Worm (Caenorhabditis elegans) whole organism, L4 larva: ENCODE measurements around the gene C31H2.4.
A peak's percentile ranks its signal among the peaks of the same experiment; 100 is the strongest.

Experiments used
- D1046.2 ChIP-seq: fragments of 200-800 bp; sonication (Bioruptor generic); IDR thresholded peaks from 2 replicates; pipeline ENCODE4 v1.3.6; 2022; ENCODE audit warnings: missing genetic modification characterization, missing compliant biosample characterization
- F26F4.8 ChIP-seq: fragments of 200-800 bp; sonication (Bioruptor generic); conservative IDR thresholded peaks from 2 replicates; pipeline ENCODE4 v1.3.6; 2022; ENCODE audit warnings: missing genetic modification characterization, missing compliant biosample characterization
- F37D6.2 ChIP-seq: sonication (generic microtip); optimal IDR thresholded peaks from 2 replicates; lab custom pipeline; 2016; ENCODE audit warnings: mild to moderate bottlenecking, missing genetic modification characterization, missing compliant biosample characterization
- F49E8.2 ChIP-seq: sonication (generic microtip); optimal IDR thresholded peaks from 2 replicates; lab custom pipeline; 2016; ENCODE audit warnings: missing compliant biosample characterization, mild to moderate bottlenecking, missing genetic modification characterization, borderline replicate concordance
- T20F7.1 ChIP-seq: fragments of 200-800 bp; sonication (Bioruptor generic); optimal IDR thresholded peaks from 2 replicates; lab custom pipeline; 2018; ENCODE audit warnings: mild to moderate bottlenecking, missing genetic modification characterization, missing compliant biosample characterization
- Y48G9A.11 ChIP-seq: fragments of 200-800 bp; sonication (Bioruptor generic); IDR thresholded peaks from 2 replicates; pipeline ENCODE4 v1.3.6; 2022; ENCODE audit warnings: missing genetic modification reagents, missing genetic modification characterization, missing compliant biosample characterization
- Y5F2A.4 ChIP-seq: fragments of 200-800 bp; sonication (Bioruptor generic); optimal IDR thresholded peaks from 2 replicates; lab custom pipeline; 2018; ENCODE audit warnings: mild to moderate bottlenecking, missing genetic modification characterization, missing compliant biosample characterization
- ZK337.2 ChIP-seq: fragments of 200-800 bp; sonication (Bioruptor generic); IDR thresholded peaks from 2 replicates; pipeline ENCODE4 v1.3.6; 2022; ENCODE audit warnings: missing genetic modification reagents, missing genetic modification characterization, missing compliant biosample characterization
- aha-1 ChIP-seq: fragments of 150-350 bp; peaks from one replicate; lab custom pipeline; 2014; ENCODE audit warnings: missing biosample characterization, missing genetic modification characterization
- aly-2 ChIP-seq: sonication (generic microtip); optimal IDR thresholded peaks from 2 replicates; lab custom pipeline; 2018; ENCODE audit warnings: missing biosample characterization, missing genetic modification characterization
- ama-1 ChIP-seq: fragments of 150-350 bp; optimal IDR thresholded peaks from 2 replicates; lab custom pipeline; 2014; ENCODE audit warnings: inconsistent platforms, mixed read lengths
- attf-4 ChIP-seq: sonication (generic microtip); optimal IDR thresholded peaks from 3 replicates; lab custom pipeline; 2017; ENCODE audit warnings: missing biosample characterization, missing genetic modification characterization
- ceh-32 ChIP-seq: sonication (generic microtip); optimal IDR thresholded peaks from 2 replicates; lab custom pipeline; 2016; ENCODE audit warnings: mild to moderate bottlenecking, missing genetic modification characterization, missing compliant biosample characterization; ENCODE audit not compliant: poor library complexity
- ceh-62 ChIP-seq: sonication (generic microtip); optimal IDR thresholded peaks from 2 replicates; lab custom pipeline; 2017; ENCODE audit warnings: missing biosample characterization, missing genetic modification characterization
- ceh-82 ChIP-seq: sonication (generic microtip); optimal IDR thresholded peaks from 2 replicates; lab custom pipeline; 2017; ENCODE audit warnings: missing biosample characterization, missing genetic modification characterization
- daf-12 ChIP-seq: fragments of 150-350 bp; optimal IDR thresholded peaks from 2 replicates; lab custom pipeline; 2014; ENCODE audit warnings: missing biosample characterization, missing genetic modification reagents, missing genetic modification characterization
- daf-8 ChIP-seq: fragments of 200-800 bp; sonication (Bioruptor generic); IDR thresholded peaks from 2 replicates; pipeline ENCODE4 v1.3.6; 2022; ENCODE audit warnings: missing genetic modification characterization, missing compliant biosample characterization
- dmd-6 ChIP-seq: fragments of 200-800 bp; sonication (Bioruptor generic); IDR thresholded peaks from 2 replicates; pipeline ENCODE4 v1.3.6; 2022; ENCODE audit warnings: missing genetic modification reagents, missing genetic modification characterization, missing compliant biosample characterization
- dmd-8 ChIP-seq: fragments of 200-800 bp; sonication (Bioruptor generic); IDR thresholded peaks from 2 replicates; pipeline ENCODE4 v1.3.6; 2022; ENCODE audit warnings: missing genetic modification characterization, missing compliant biosample characterization
- dve-1 ChIP-seq: sonication (generic microtip); optimal IDR thresholded peaks from 2 replicates; lab custom pipeline; 2017; ENCODE audit warnings: antibody characterized with exemption, mild to moderate bottlenecking, missing genetic modification characterization, missing compliant biosample characterization; ENCODE audit not compliant: insufficient read depth
- egl-27 ChIP-seq: sonication (generic microtip); optimal IDR thresholded peaks from 3 replicates; lab custom pipeline; 2017; ENCODE audit warnings: missing biosample characterization, missing genetic modification reagents, missing genetic modification characterization
- fkh-10 ChIP-seq: fragments of 150-350 bp; optimal IDR thresholded peaks from 2 replicates; lab custom pipeline; 2014; ENCODE audit warnings: missing biosample characterization, missing genetic modification reagents, missing genetic modification characterization
- gei-8 ChIP-seq: fragments of 200-800 bp; sonication (Bioruptor generic); optimal IDR thresholded peaks from 2 replicates; lab custom pipeline; 2018; ENCODE audit warnings: mild to moderate bottlenecking, missing genetic modification characterization, missing compliant biosample characterization
- hlh-11 ChIP-seq: fragments of 200-800 bp; sonication (Bioruptor generic); optimal IDR thresholded peaks from 2 replicates; lab custom pipeline; 2018; ENCODE audit warnings: mild to moderate bottlenecking, missing genetic modification characterization, missing compliant biosample characterization
- hmg-1.1 ChIP-seq: fragments of 200-800 bp; sonication (Bioruptor generic); IDR thresholded peaks from 2 replicates; pipeline ENCODE4 v1.3.6; 2022; ENCODE audit warnings: missing genetic modification reagents, missing genetic modification characterization, missing compliant biosample characterization
- lin-13 ChIP-seq: fragments of 150-350 bp; optimal IDR thresholded peaks from 2 replicates; lab custom pipeline; 2014; ENCODE audit warnings: missing biosample characterization, missing genetic modification reagents, missing genetic modification characterization
- lin-29 ChIP-seq: fragments of 200-800 bp; sonication (Bioruptor generic); IDR thresholded peaks from 2 replicates; pipeline ENCODE4 v1.3.6; 2022; ENCODE audit warnings: missing genetic modification reagents, missing genetic modification characterization, missing compliant biosample characterization
- madf-5 ChIP-seq, 2 experiments: fragments of 200-800 bp; sonication (Bioruptor generic); IDR thresholded peaks; 2 replicates each; pipeline ENCODE4 v1.3.6; 2022; ENCODE audit warnings: missing compliant biosample characterization in 2 of 2, missing genetic modification characterization in 2 of 2
- madf-9 ChIP-seq: fragments of 200-800 bp; sonication (Bioruptor generic); conservative IDR thresholded peaks from 2 replicates; pipeline ENCODE4 v1.3.6; 2022; ENCODE audit warnings: missing genetic modification reagents, missing genetic modification characterization, missing compliant biosample characterization
- mdl-1 ChIP-seq, 2 experiments: fragments of 150-350 bp in 1 of 2; sonication (generic microtip) in 1 of 2; optimal IDR thresholded peaks; 2 replicates each; lab custom pipeline; 2014 to 2017; ENCODE audit warnings: missing biosample characterization in 2 of 2, missing genetic modification characterization in 2 of 2
- mep-1 ChIP-seq: fragments of 150-350 bp; sonication (generic microtip); optimal IDR thresholded peaks from 3 replicates; lab custom pipeline; 2014; ENCODE audit warnings: missing biosample characterization, missing genetic modification characterization
- mxl-2 ChIP-seq: fragments of 200-800 bp; sonication (Bioruptor generic); conservative IDR thresholded peaks from 2 replicates; pipeline ENCODE4 v1.3.6; 2022; ENCODE audit warnings: missing genetic modification reagents, missing genetic modification characterization, missing compliant biosample characterization
- nhr-10 ChIP-seq: fragments of 150-350 bp; optimal IDR thresholded peaks from 2 replicates; lab custom pipeline; 2014; ENCODE audit warnings: missing biosample characterization, missing genetic modification characterization
- nhr-11 ChIP-seq: fragments of 150-350 bp; optimal IDR thresholded peaks from 2 replicates; lab custom pipeline; 2014; ENCODE audit warnings: missing biosample characterization, missing genetic modification characterization
- nhr-111 ChIP-seq: fragments of 200-800 bp; sonication (Bioruptor generic); optimal IDR thresholded peaks from 2 replicates; lab custom pipeline; 2018; ENCODE audit warnings: mild to moderate bottlenecking, missing genetic modification characterization, missing compliant biosample characterization
- nhr-48 ChIP-seq: sonication (generic microtip); optimal IDR thresholded peaks from 2 replicates; lab custom pipeline; 2016; ENCODE audit warnings: mild to moderate bottlenecking, missing genetic modification characterization, missing compliant biosample characterization
- nhr-6 ChIP-seq: fragments of 150-350 bp; optimal IDR thresholded peaks from 2 replicates; lab custom pipeline; 2014; ENCODE audit warnings: missing biosample characterization, missing genetic modification characterization
- saeg-2 ChIP-seq: fragments of 200-800 bp; sonication (Bioruptor generic); IDR thresholded peaks from 2 replicates; pipeline ENCODE4 v1.3.6; 2022; ENCODE audit warnings: missing genetic modification reagents, missing genetic modification characterization, missing compliant biosample characterization
- sdz-12 ChIP-seq: fragments of 200-800 bp; sonication (Bioruptor generic); optimal IDR thresholded peaks from 2 replicates; lab custom pipeline; 2018; ENCODE audit warnings: mild to moderate bottlenecking, missing genetic modification characterization, missing compliant biosample characterization
- set-16 ChIP-seq: fragments of 200-800 bp; sonication (Bioruptor generic); IDR thresholded peaks from 2 replicates; pipeline ENCODE4 v1.3.6; 2022; ENCODE audit warnings: missing genetic modification reagents, missing genetic modification characterization, missing compliant biosample characterization
- spr-1 ChIP-seq: sonication (generic microtip); optimal IDR thresholded peaks from 2 replicates; lab custom pipeline; 2016; ENCODE audit warnings: mild to moderate bottlenecking, missing genetic modification characterization, missing compliant biosample characterization
- unc-130 ChIP-seq: sonication (generic microtip); optimal IDR thresholded peaks from 2 replicates; lab custom pipeline; 2016; ENCODE audit warnings: missing genetic modification reagents, missing genetic modification characterization, missing compliant biosample characterization
- unc-39 ChIP-seq: sonication (generic microtip); optimal IDR thresholded peaks from 2 replicates; lab custom pipeline; 2017; ENCODE audit warnings: missing biosample characterization, missing genetic modification characterization
- unc-62 ChIP-seq, 3 experiments: fragments of 150-350 bp in 1 of 3; sonication (generic microtip); optimal IDR thresholded peaks in 2 of 3; peaks in 1 of 3; 1 replicate in 1 of 3; 2 replicates in 2 of 3; lab custom pipeline; 2014 to 2017; ENCODE audit warnings: missing biosample characterization in 3 of 3, missing genetic modification characterization in 3 of 3, missing genetic modification reagents in 3 of 3, missing genotype in 1 of 3
- vab-7 ChIP-seq: fragments of 200-800 bp; sonication (Bioruptor generic); IDR thresholded peaks from 2 replicates; pipeline ENCODE4 v1.3.6; 2022; ENCODE audit warnings: missing genetic modification reagents, missing genetic modification characterization, missing compliant biosample characterization
- zfp-2 ChIP-seq: sonication (generic microtip); optimal IDR thresholded peaks from 2 replicates; lab custom pipeline; 2016; ENCODE audit warnings: mild to moderate bottlenecking, missing genetic modification characterization, missing compliant biosample characterization
- zip-11 ChIP-seq: fragments of 200-800 bp; sonication (Bioruptor generic); IDR thresholded peaks from 2 replicates; pipeline ENCODE4 v1.3.6; 2022; ENCODE audit warnings: missing genetic modification characterization, missing compliant biosample characterization
- zip-2 ChIP-seq: fragments of 150-350 bp; optimal IDR thresholded peaks from 2 replicates; lab custom pipeline; 2014; ENCODE audit warnings: missing biosample characterization, missing genetic modification characterization
- ztf-11 ChIP-seq: fragments of 150-350 bp; optimal IDR thresholded peaks from 2 replicates; lab custom pipeline; 2014; ENCODE audit warnings: missing biosample characterization, missing genetic modification characterization

The C31H2.4 gene

DNA sequence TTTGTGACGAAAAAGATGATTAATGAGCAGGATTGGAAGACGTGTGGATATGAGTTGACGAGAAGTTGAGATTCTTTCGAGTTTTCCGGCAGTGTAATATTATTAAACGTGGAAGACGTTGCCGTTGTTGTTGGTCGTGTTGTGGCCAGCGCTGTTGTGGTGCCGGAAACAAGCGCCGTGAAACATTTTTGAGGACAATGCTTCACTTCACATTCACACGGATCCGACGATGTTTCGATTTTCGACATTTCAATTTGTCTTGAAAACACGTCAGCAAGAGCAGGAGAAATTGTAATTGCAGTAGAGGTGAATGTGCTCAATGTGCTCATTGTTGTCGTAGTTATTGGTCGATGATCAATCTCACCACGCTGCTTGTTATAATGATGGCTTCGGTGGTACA lies 9.3 kb upstream of the C31H2.4 start:
- TF ChIP-seq ama-1 (lab: Kevin White, UChicago) = no peak
- TF ChIP-seq ztf-11 (tag; lab: Kevin White, UChicago) = no peak
- TF ChIP-seq unc-62 (GFP tag; optimal IDR thresholded peaks at IDR 0.05 in 1 of 2; lab: Kevin White, UChicago) = peak in 1 of 2 experiments; percentile 77
- TF ChIP-seq unc-62 (tag; optimal IDR thresholded peaks at IDR 0.05; lab: Kevin White, UChicago) = no peak

DNA sequence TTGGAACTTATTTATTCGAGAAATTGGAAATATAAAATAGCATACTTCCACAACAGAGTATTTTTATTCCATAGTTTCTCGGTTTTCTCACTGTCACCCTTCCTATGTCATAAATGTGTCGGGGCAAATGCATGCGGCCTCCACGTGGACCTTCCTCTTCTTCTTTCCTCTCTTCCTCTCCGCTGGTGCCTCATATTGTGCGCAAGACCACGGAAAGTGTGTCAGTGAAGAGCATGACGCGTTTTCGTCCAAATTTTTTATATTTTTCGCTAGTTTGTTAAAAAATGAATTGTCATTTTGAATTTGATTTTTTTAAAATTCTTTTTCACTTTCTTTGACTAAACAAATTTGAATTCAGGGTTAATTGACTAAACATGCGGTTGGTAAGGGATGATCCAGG lies 5.6 kb upstream of the C31H2.4 start, which contains the start of gene mans-3:
TSS of gene mans-3 (plus strand) at position 359 of the 400 bp plus-strand sequence.
- no peak for TF ChIP-seq zip-11 (GFP tag; lab: Robert Waterston, UW)
- no peak; the same call in 1 of the 2 replicates for TF ChIP-seq set-16 (GFP tag; lab: Robert Waterston, UW)
- no peak for TF ChIP-seq madf-5 (GFP tag; IDR thresholded peaks at IDR 0.05; lab: Robert Waterston, UW)
- TF ChIP-seq ztf-11 (tag; lab: Kevin White, UChicago) = no peak
- TF ChIP-seq F26F4.8 = no peak
- TF ChIP-seq unc-39 (tag; lab: Kevin White, UChicago) = no peak
- TF ChIP-seq nhr-48 (tag; lab: Kevin White, UChicago) = peak; percentile 91
- no peak for TF ChIP-seq egl-27
- peak; percentile 90 for TF ChIP-seq fkh-10
- TF ChIP-seq aha-1 (tag; lab: Kevin White, UChicago) = peak; percentile 96
- peak; percentile 42 for TF ChIP-seq ceh-32 (tag; lab: Kevin White, UChicago)
- TF ChIP-seq mdl-1 (tag; optimal IDR thresholded peaks at IDR 0.05; lab: Kevin White, UChicago) = peak; percentile 92 to 100
- peak; percentile 17 for TF ChIP-seq zfp-2 (tag; lab: Kevin White, UChicago)
- TF ChIP-seq F37D6.2 = peak; percentile 87
- TF ChIP-seq mxl-2 = peak; percentile 96
- TF ChIP-seq nhr-11 (tag; lab: Kevin White, UChicago) = peak; percentile 90
- TF ChIP-seq lin-29 (GFP tag; lab: Robert Waterston, UW) = peak; percentile 73
- TF ChIP-seq nhr-6 (tag; lab: Kevin White, UChicago) = peak; percentile 94
- 0 out of 2 replicates have a peak, but pooled peaks have one; percentile 35 for TF ChIP-seq saeg-2
- TF ChIP-seq ZK337.2 (GFP tag; lab: Robert Waterston, UW) = no peak
- peak; percentile 68 for TF ChIP-seq attf-4 (tag; lab: Kevin White, UChicago)
- no peak for TF ChIP-seq aly-2 (tag; lab: Kevin White, UChicago)
- no peak for TF ChIP-seq D1046.2 (GFP tag; lab: Robert Waterston, UW)
- peak; percentile 98 for TF ChIP-seq hlh-11 (tag; lab: Kevin White, UChicago)
- TF ChIP-seq nhr-10 (tag; lab: Kevin White, UChicago) = no peak
- TF ChIP-seq nhr-111 = no peak
- TF ChIP-seq daf-12 (tag; lab: Kevin White, UChicago) = no peak
- no peak for TF ChIP-seq Y5F2A.4 (GFP tag; lab: Kevin White, UChicago)
- peak; percentile 68; the same call in 1 of the 2 replicates for TF ChIP-seq madf-9 (GFP tag; lab: Robert Waterston, UW)
- TF ChIP-seq F49E8.2 (tag; lab: Kevin White, UChicago) = no peak
- TF ChIP-seq zip-2 (tag; lab: Kevin White, UChicago) = peak; percentile 73
- TF ChIP-seq vab-7 (GFP tag; lab: Robert Waterston, UW) = no peak
- no peak for TF ChIP-seq sdz-12 (GFP tag; lab: Kevin White, UChicago)
- TF ChIP-seq dmd-6 (GFP tag; lab: Robert Waterston, UW) = peak; percentile 95
- no peak for TF ChIP-seq ceh-62 (tag; lab: Kevin White, UChicago)
- TF ChIP-seq Y48G9A.11 (GFP tag; lab: Robert Waterston, UW) = no peak
- no peak for TF ChIP-seq dmd-8 (GFP tag; lab: Robert Waterston, UW)
- TF ChIP-seq dve-1 (tag; lab: Kevin White, UChicago) = peak; percentile 99
- peak; percentile 98 for TF ChIP-seq mep-1 (tag; lab: Kevin White, UChicago)
- peak; percentile 84 for TF ChIP-seq T20F7.1 (GFP tag; lab: Kevin White, UChicago)
- peak in 1 of 2 experiments; percentile 84 for TF ChIP-seq unc-62 (GFP tag; optimal IDR thresholded peaks at IDR 0.05 in 1 of 2; lab: Kevin White, UChicago)
- TF ChIP-seq unc-62 (tag; optimal IDR thresholded peaks at IDR 0.05; lab: Kevin White, UChicago) = no peak
- TF ChIP-seq spr-1 (tag; lab: Kevin White, UChicago) = peak; percentile 88
- no peak for TF ChIP-seq ceh-82 (tag; lab: Kevin White, UChicago)
- TF ChIP-seq hmg-1.1 (GFP tag; lab: Robert Waterston, UW) = peak; percentile 90
- peak; percentile 80 for TF ChIP-seq lin-13 (GFP tag; lab: Kevin White, UChicago)
- no peak for TF ChIP-seq daf-8 (GFP tag; lab: Robert Waterston, UW)
- no peak for TF ChIP-seq unc-130 (GFP tag; lab: Kevin White, UChicago)
- peak; percentile 15 for TF ChIP-seq gei-8
